Fruit fly (Drosophila melanogaster): ENCODE data around the gene Nlg1.

DNA sequence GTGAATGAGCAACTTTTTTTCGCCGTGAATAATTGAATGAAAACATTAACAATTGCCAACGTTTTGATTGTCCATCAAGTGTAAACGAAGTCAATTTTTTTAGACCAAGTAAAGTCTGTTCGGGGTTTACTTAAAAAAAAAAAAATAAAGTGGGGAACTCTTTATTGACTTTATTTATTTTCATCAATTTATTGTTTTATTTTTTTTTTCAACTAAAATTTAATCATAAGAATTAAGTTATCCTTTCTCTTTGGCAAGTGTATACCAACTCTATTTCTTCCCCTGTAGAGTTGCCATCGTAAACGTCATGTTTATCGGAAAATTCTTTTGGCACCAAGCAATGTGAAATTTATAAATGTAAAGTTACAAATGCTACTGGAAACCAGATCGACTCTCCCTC, 64.1 kb downstream of the Nlg1 start, which contains the start of gene CG2616:
- no peak for TF ChIP-seq al (GFP tag; IDR thresholded peaks at IDR 0.05)
- no peak for TF ChIP-seq CG43689 (GFP tag; IDR thresholded peaks at IDR 0.05)
- TF ChIP-seq pnt (GFP tag; optimal IDR thresholded peaks at IDR 0.05): no peak
- TF ChIP-seq H15 (GFP tag; IDR thresholded peaks at IDR 0.05): no peak
- no peak for TF ChIP-seq CG6791 (GFP tag; IDR thresholded peaks at IDR 0.05; ENCODE audit: partially characterized antibody)

Measured in whole organism, embryonic.